Worm (Caenorhabditis elegans): ENCODE results near the gene C17H11.6.

ce11 chrX:8236515-8236914 lies 32.9 kb upstream of the C17H11.6 start:
- TF ChIP-seq flt-1 (GFP tag; IDR thresholded peaks at IDR 0.05) (no peak), sea-1 (GFP tag; conservative IDR thresholded peaks at IDR 0.05) (no peak), aly-1 (tag; optimal IDR thresholded peaks at IDR 0.05) (no peak), ama-1 (optimal IDR thresholded peaks at IDR 0.05) (no peak), F13C5.2 (tag; optimal IDR thresholded peaks at IDR 0.05) (no peak)
